Fruit fly (Drosophila melanogaster) Kc167 (cell line): ENCODE measurements around the gene ND-39.

Source experiments
- h ChIP-seq: fragments of >200 bp; optimal IDR thresholded peaks from 3 replicates; lab custom pipeline; 2018; ENCODE audit warnings: missing external identifiers
- psq ChIP-seq: fragments of >200 bp; optimal IDR thresholded peaks from 2 replicates; lab custom pipeline; 2017; ENCODE audit warnings: missing external identifiers

dm6 chr3L:20520687-20521169 lies 28.8 kb downstream of the ND-39 start, which contains the start of the genes mTerf3 and CG5104:
- TF ChIP-seq h (lab: Kevin White, UChicago) (no peak), psq (lab: Kevin White, UChicago) (no peak)
